Worm (Caenorhabditis elegans) whole organism, young adult: ENCODE measurements around the gene erd-2.2.

Source experiments
- F10E7.11 ChIP-seq: sonication (generic microtip); optimal IDR thresholded peaks from 2 replicates; lab custom pipeline; 2017; ENCODE audit warnings: mild to moderate bottlenecking, missing genetic modification characterization, moderate library complexity, missing compliant biosample characterization
- F23B12.7 ChIP-seq: sonication (generic microtip); optimal IDR thresholded peaks from 2 replicates; lab custom pipeline; 2017; ENCODE audit warnings: missing genetic modification characterization, mild to moderate bottlenecking, missing compliant biosample characterization, antibody characterized with exemption, moderate library complexity; ENCODE audit not compliant: insufficient read depth
- F52B5.7 ChIP-seq: sonication (generic microtip); optimal IDR thresholded peaks from 2 replicates; lab custom pipeline; 2016; ENCODE audit warnings: mild to moderate bottlenecking, missing genetic modification characterization, missing compliant biosample characterization
- F57A8.1 ChIP-seq: fragments of 200-800 bp; sonication (Bioruptor generic); optimal IDR thresholded peaks from 2 replicates; lab custom pipeline; 2018; ENCODE audit warnings: mild to moderate bottlenecking, missing genetic modification characterization, moderate library complexity, missing compliant biosample characterization
- Y53G8AR.9 ChIP-seq: fragments of 200-800 bp; sonication (Bioruptor generic); conservative IDR thresholded peaks from 2 replicates; pipeline ENCODE4 v1.3.6; 2022; ENCODE audit warnings: missing genetic modification reagents, missing genetic modification characterization, missing compliant biosample characterization
- atf-7 ChIP-seq: sonication (generic microtip); optimal IDR thresholded peaks from 2 replicates; lab custom pipeline; 2017; ENCODE audit warnings: mild to moderate bottlenecking, missing genetic modification characterization, missing compliant biosample characterization
- dpl-1 ChIP-seq: fragments of 150-350 bp; optimal IDR thresholded peaks from 2 replicates; lab custom pipeline; 2014; ENCODE audit warnings: missing biosample characterization, missing genetic modification reagents, missing genetic modification characterization
- mxl-1 ChIP-seq: sonication (generic microtip); optimal IDR thresholded peaks from 2 replicates; lab custom pipeline; 2016; ENCODE audit warnings: missing genetic modification characterization, missing compliant biosample characterization

- no peak for TF ChIP-seq dpl-1 (GFP tag; lab: Kevin White, UChicago)
- TF ChIP-seq F23B12.7 (tag; lab: Kevin White, UChicago), result no peak
- TF ChIP-seq Y53G8AR.9 (GFP tag; lab: Robert Waterston, UW), result no peak
- no peak for TF ChIP-seq atf-7
- TF ChIP-seq mxl-1 (tag; lab: Kevin White, UChicago), result no peak
- no peak for TF ChIP-seq F57A8.1 (GFP tag; lab: Kevin White, UChicago)
- no peak for TF ChIP-seq F52B5.7 (tag; lab: Kevin White, UChicago)
- TF ChIP-seq F10E7.11, result no peak
Observed at ce11 chrIII:5921067-5921678, 14.3 kb downstream of the erd-2.2 start.
